Fruit fly (Drosophila melanogaster) whole organism, embryonic: ENCODE results near the gene Jhbp2.

Experiments
- Ada2b ChIP-seq: fragments of 200-800 bp; sonication (Bioruptor generic); IDR thresholded peaks from 2 replicates; pipeline ENCODE4 v1.3.6; 2022; ENCODE audit warnings: missing biosample characterization, missing genetic modification characterization
- Asciz ChIP-seq: fragments of 200-800 bp; sonication (Bioruptor generic); optimal IDR thresholded peaks from 2 replicates; lab custom pipeline; 2017; ENCODE audit warnings: missing biosample characterization, mild to moderate bottlenecking, missing genetic modification characterization, missing genetic modification reagents
- Blimp-1 ChIP-seq: fragments of 200-800 bp; sonication (Bioruptor generic); optimal IDR thresholded peaks from 3 replicates; lab custom pipeline; 2018; ENCODE audit warnings: missing biosample characterization, missing genetic modification characterization, mild to moderate bottlenecking, moderate library complexity, missing genetic modification reagents
- CG10209 ChIP-seq: fragments of 200-800 bp; sonication (Bioruptor generic); optimal IDR thresholded peaks from 3 replicates; lab custom pipeline; 2017; ENCODE audit warnings: missing biosample characterization, mild to moderate bottlenecking, missing genetic modification characterization, missing genetic modification reagents
- CG10267 ChIP-seq: fragments of 200-800 bp; sonication (Bioruptor generic); optimal IDR thresholded peaks from 2 replicates; lab custom pipeline; 2018; ENCODE audit warnings: missing biosample characterization, mild to moderate bottlenecking, missing genetic modification characterization, moderate library complexity
- CG11398 ChIP-seq: fragments of 200-800 bp; sonication (Bioruptor generic); optimal IDR thresholded peaks from 2 replicates; lab custom pipeline; 2016; ENCODE audit warnings: missing biosample characterization, missing genetic modification characterization
- CG12071 ChIP-seq: fragments of 200-800 bp; sonication (Bioruptor generic); optimal IDR thresholded peaks from 3 replicates; lab custom pipeline; 2018; ENCODE audit warnings: missing biosample characterization, mild to moderate bottlenecking, missing genetic modification characterization
- CG14050 ChIP-seq: fragments of 200-800 bp; sonication (Bioruptor generic); IDR thresholded peaks from 3 replicates; pipeline ENCODE4 v1.3.6; 2022; ENCODE audit warnings: missing biosample characterization, missing genetic modification characterization
- CG1603 ChIP-seq: fragments of 200-800 bp; sonication (Bioruptor generic); optimal IDR thresholded peaks from 2 replicates; lab custom pipeline; 2019; ENCODE audit warnings: missing biosample characterization, mild to moderate bottlenecking, missing genetic modification characterization, moderate library complexity
- CG17612 ChIP-seq: fragments of 200-800 bp; sonication (Bioruptor generic); IDR thresholded peaks from 2 replicates; pipeline ENCODE4 v1.3.6; 2022; ENCODE audit warnings: missing biosample characterization, missing genetic modification characterization
- CG17829 ChIP-seq: fragments of 200-800 bp; optimal IDR thresholded peaks from 2 replicates; lab custom pipeline; 2019; ENCODE audit warnings: missing biosample characterization, mild to moderate bottlenecking, missing genetic modification characterization, moderate library complexity
- CG18011 ChIP-seq: fragments of 200-800 bp; sonication (Bioruptor generic); optimal IDR thresholded peaks from 2 replicates; lab custom pipeline; 2017; ENCODE audit warnings: missing biosample characterization, missing genetic modification characterization, mild to moderate bottlenecking, moderate library complexity, missing genotype
- CG18262 ChIP-seq: fragments of 200-800 bp; optimal IDR thresholded peaks from 3 replicates; lab custom pipeline; 2019; ENCODE audit warnings: missing biosample characterization, mild to moderate bottlenecking, missing genetic modification characterization, moderate library complexity
- CG31388 ChIP-seq: fragments of 200-800 bp; sonication (Bioruptor generic); optimal IDR thresholded peaks from 2 replicates; lab custom pipeline; 2016; ENCODE audit warnings: missing biosample characterization, missing genetic modification characterization
- CG3163 ChIP-seq: fragments of 200-800 bp; sonication (Bioruptor generic); optimal IDR thresholded peaks from 3 replicates; lab custom pipeline; 2016; ENCODE audit warnings: missing biosample characterization, missing genetic modification characterization
- CG34376 ChIP-seq: fragments of 200-800 bp; sonication (Bioruptor generic); optimal IDR thresholded peaks from 2 replicates; lab custom pipeline; 2018; ENCODE audit warnings: missing biosample characterization, mild to moderate bottlenecking, missing genetic modification characterization
- CG3995 ChIP-seq: fragments of 200-800 bp; sonication (Bioruptor generic); optimal IDR thresholded peaks from 3 replicates; lab custom pipeline; 2016; ENCODE audit warnings: missing biosample characterization, missing genetic modification characterization
- CG4360 ChIP-seq: fragments of 200-800 bp; sonication (Bioruptor generic); IDR thresholded peaks from 2 replicates; pipeline ENCODE4 v1.3.6; 2022; ENCODE audit warnings: missing biosample characterization, missing genetic modification characterization
- CG4707 ChIP-seq: fragments of 200-800 bp; sonication (Bioruptor generic); optimal IDR thresholded peaks from 2 replicates; lab custom pipeline; 2018; ENCODE audit warnings: missing biosample characterization, mild to moderate bottlenecking, missing genetic modification characterization, moderate library complexity
- CG6813 ChIP-seq: fragments of 200-800 bp; sonication (Bioruptor generic); optimal IDR thresholded peaks from 2 replicates; lab custom pipeline; 2017; ENCODE audit warnings: missing biosample characterization, missing genetic modification characterization, mild to moderate bottlenecking, moderate library complexity, missing genetic modification reagents
- CG7556 ChIP-seq: fragments of 200-800 bp; sonication (Bioruptor generic); optimal IDR thresholded peaks from 2 replicates; lab custom pipeline; 2017; ENCODE audit warnings: missing biosample characterization, mild to moderate bottlenecking, missing genetic modification characterization
- CG7839 ChIP-seq: fragments of 200-800 bp; sonication (Bioruptor generic); optimal IDR thresholded peaks from 3 replicates; lab custom pipeline; 2018; ENCODE audit warnings: missing biosample characterization, mild to moderate bottlenecking, missing genetic modification characterization, moderate library complexity
- CG9932 ChIP-seq: fragments of 200-800 bp; sonication (Bioruptor generic); IDR thresholded peaks from 2 replicates; pipeline ENCODE4 v1.3.6; 2022; ENCODE audit warnings: missing biosample characterization, missing genetic modification characterization
- D ChIP-seq, 2 experiments: fragments of 200-800 bp in 1 of 2; fragments of >200 bp in 1 of 2; sonication (Bioruptor generic) in 1 of 2; optimal IDR thresholded peaks; 2 replicates in 1 of 2; 3 replicates in 1 of 2; lab custom pipeline; 2017; ENCODE audit warnings: mild to moderate bottlenecking in 1 of 2, missing biosample characterization in 1 of 2, missing genetic modification characterization in 1 of 2, missing genetic modification reagents in 1 of 2
- Dbx ChIP-seq: fragments of 200-800 bp; sonication (Bioruptor generic); IDR thresholded peaks from 3 replicates; pipeline ENCODE4 v1.3.6; 2022; ENCODE audit warnings: missing biosample characterization, missing genetic modification characterization
- Fer1 ChIP-seq: fragments of 200-800 bp; sonication (Bioruptor generic); optimal IDR thresholded peaks from 2 replicates; lab custom pipeline; 2017; ENCODE audit warnings: missing biosample characterization, mild to moderate bottlenecking, missing genetic modification characterization
- Gsc ChIP-seq: fragments of 200-800 bp; sonication (Bioruptor generic); IDR thresholded peaks from 2 replicates; pipeline ENCODE4 v1.3.6; 2022; ENCODE audit warnings: missing biosample characterization, missing genetic modification characterization
- Hand ChIP-seq: fragments of 200-800 bp; sonication (Bioruptor generic); optimal IDR thresholded peaks from 2 replicates; lab custom pipeline; 2017; ENCODE audit warnings: mild to moderate bottlenecking, missing biosample characterization, missing genetic modification reagents, missing genetic modification characterization
- Hr51 ChIP-seq, 2 experiments: fragments of 200-800 bp; sonication (Bioruptor generic); optimal IDR thresholded peaks; 2 replicates in 1 of 2; 3 replicates in 1 of 2; lab custom pipeline; 2016 to 2018; ENCODE audit warnings: missing biosample characterization in 2 of 2, missing genetic modification characterization in 2 of 2, mild to moderate bottlenecking in 1 of 2, moderate library complexity in 1 of 2
- MBD-R2 ChIP-seq: fragments of 200-800 bp; sonication (Bioruptor generic); IDR thresholded peaks from 2 replicates; pipeline ENCODE4 v1.3.6; 2022; ENCODE audit warnings: missing biosample characterization, missing genetic modification characterization
- Mrtf ChIP-seq: fragments of 200-800 bp; sonication (Bioruptor generic); IDR thresholded peaks from 3 replicates; pipeline ENCODE4 v1.3.6; 2022; ENCODE audit warnings: missing biosample characterization, missing genetic modification characterization
- Myb ChIP-seq: fragments of 200-800 bp; sonication (Bioruptor generic); optimal IDR thresholded peaks from 2 replicates; lab custom pipeline; 2016; ENCODE audit warnings: missing biosample characterization, missing genetic modification characterization
- Pdp1 ChIP-seq, 2 experiments: fragments of 200-800 bp; sonication (Bioruptor generic); optimal IDR thresholded peaks; 3 replicates each; lab custom pipeline; 2016; ENCODE audit warnings: missing biosample characterization in 2 of 2, missing genetic modification characterization in 2 of 2, mild to moderate bottlenecking in 1 of 2, moderate library complexity in 1 of 2
- Ptx1 ChIP-seq: fragments of 200-800 bp; sonication (Bioruptor generic); IDR thresholded peaks from 2 replicates; pipeline ENCODE4 v1.3.6; 2022; ENCODE audit warnings: missing biosample characterization, missing genetic modification characterization
- ac ChIP-seq: fragments of 200-800 bp; sonication (Bioruptor generic); optimal IDR thresholded peaks from 3 replicates; lab custom pipeline; 2017; ENCODE audit warnings: missing biosample characterization, mild to moderate bottlenecking, missing genetic modification characterization
- gem ChIP-seq: fragments of 200-800 bp; sonication (Bioruptor generic); optimal IDR thresholded peaks from 2 replicates; lab custom pipeline; 2019; ENCODE audit warnings: missing biosample characterization, mild to moderate bottlenecking, missing genetic modification characterization, moderate library complexity
- grn ChIP-seq: fragments of 200-800 bp; sonication (Bioruptor generic); optimal IDR thresholded peaks from 3 replicates; lab custom pipeline; 2017; ENCODE audit warnings: missing biosample characterization, missing genetic modification characterization
- gsb ChIP-seq: fragments of 200-800 bp; sonication (Bioruptor generic); IDR thresholded peaks from 2 replicates; pipeline ENCODE4 v1.3.6; 2022; ENCODE audit warnings: missing biosample characterization, missing genetic modification characterization
- knrl ChIP-seq: fragments of 200-800 bp; sonication (Bioruptor generic); IDR thresholded peaks from 3 replicates; pipeline ENCODE4 v1.3.6; 2022; ENCODE audit warnings: missing biosample characterization, missing genetic modification characterization; ENCODE audit not compliant: partially characterized antibody
- maf-S ChIP-seq: fragments of 200-800 bp; sonication (Bioruptor generic); optimal IDR thresholded peaks from 2 replicates; lab custom pipeline; 2016; ENCODE audit warnings: missing biosample characterization, missing genetic modification characterization
- oc ChIP-seq: fragments of 200-800 bp; sonication (Bioruptor generic); optimal IDR thresholded peaks from 2 replicates; lab custom pipeline; 2018; ENCODE audit warnings: missing biosample characterization, mild to moderate bottlenecking, missing genetic modification characterization, moderate library complexity
- ranshi ChIP-seq: fragments of 200-800 bp; sonication (Bioruptor generic); IDR thresholded peaks from 2 replicates; pipeline ENCODE4 v1.3.6; 2022; ENCODE audit warnings: missing biosample characterization, missing genetic modification characterization
- seq ChIP-seq: fragments of 200-800 bp; sonication (Bioruptor generic); IDR thresholded peaks from 2 replicates; pipeline ENCODE4 v1.3.6; 2022; ENCODE audit warnings: missing biosample characterization, missing genetic modification characterization
- sisA ChIP-seq: fragments of 200-800 bp; sonication (Bioruptor generic); IDR thresholded peaks from 2 replicates; pipeline ENCODE4 v1.3.6; 2022; ENCODE audit warnings: missing biosample characterization, missing genetic modification characterization
- slou ChIP-seq: fragments of 200-800 bp; sonication (Bioruptor generic); optimal IDR thresholded peaks from 3 replicates; lab custom pipeline; 2016; ENCODE audit warnings: missing biosample characterization, missing genetic modification characterization
- ssp ChIP-seq: fragments of 200-800 bp; sonication (Bioruptor generic); IDR thresholded peaks from 2 replicates; pipeline ENCODE4 v1.3.6; 2022; ENCODE audit warnings: missing biosample characterization, missing genetic modification characterization
- tgo ChIP-seq: fragments of 200-800 bp; sonication (Bioruptor generic); IDR thresholded peaks from 3 replicates; pipeline ENCODE4 v1.3.6; 2022; ENCODE audit warnings: missing biosample characterization, missing genetic modification characterization
- trem ChIP-seq: fragments of 200-800 bp; optimal IDR thresholded peaks from 3 replicates; lab custom pipeline; 2019; ENCODE audit warnings: missing biosample characterization, mild to moderate bottlenecking, missing genetic modification characterization, moderate library complexity
- zen2 ChIP-seq: fragments of 200-800 bp; sonication (Bioruptor generic); IDR thresholded peaks from 3 replicates; pipeline ENCODE4 v1.3.6; 2022; ENCODE audit warnings: missing biosample characterization, missing genetic modification characterization; ENCODE audit not compliant: partially characterized antibody

The Jhbp2 gene

dm6 chr3R:4912130-4912549 is 49.0 kb downstream of the Jhbp2 start (continued):
- TF ChIP-seq knrl (no peak), CG31388 (GFP tag; lab: Kevin White, UChicago) (no peak), trem (tag; lab: Kevin White, UChicago) (no peak), seq (GFP tag; lab: Robert Waterston, UW) (peak; percentile 37; the same call in 1 of the 2 replicates), Blimp-1 (GFP tag; lab: Kevin White, UChicago) (peak; percentile 33), CG14050 (GFP tag; lab: Robert Waterston, UW) (peak; percentile 30; the same call in 1 of the 3 replicates), Hand (GFP tag; lab: Kevin White, UChicago) (peak; percentile 65), CG9932 (GFP tag; lab: Robert Waterston, UW) (peak; percentile 81), CG17612 (GFP tag; lab: Robert Waterston, UW) (0 out of 2 replicates have a peak, but pooled peaks have one; percentile 29), CG12071 (GFP tag; lab: Kevin White, UChicago) (peak; percentile 72), CG6813 (peak; percentile 45), CG3995 (GFP tag; lab: Kevin White, UChicago) (peak; percentile 25), CG10267 (tag; lab: Kevin White, UChicago) (peak; percentile 28), D (optimal IDR thresholded peaks at IDR 0.05; lab: Kevin White, UChicago) (no peak), D (GFP tag; optimal IDR thresholded peaks at IDR 0.05; lab: Kevin White, UChicago) (peak; percentile 39), gem (peak; percentile 72), CG17829 (peak; percentile 49), Gsc (peak; percentile 31; the same call in 1 of the 2 replicates), tgo (GFP tag; lab: Robert Waterston, UW) (peak; percentile 46), CG7556 (peak; percentile 50), Ada2b (GFP tag; lab: Robert Waterston, UW) (peak; percentile 71), Mrtf (GFP tag; lab: Robert Waterston, UW) (peak; percentile 62; the same call in 1 of the 3 replicates), gsb (GFP tag; lab: Robert Waterston, UW) (0 out of 2 replicates have a peak, but pooled peaks have one; percentile 43), CG11398 (GFP tag; lab: Kevin White, UChicago) (no peak), ac (no peak), CG3163 (peak; percentile 51), CG34376 (GFP tag; lab: Kevin White, UChicago) (peak; percentile 89), Fer1 (GFP tag; lab: Kevin White, UChicago) (peak; percentile 80), Asciz (GFP tag; lab: Kevin White, UChicago) (peak; percentile 5), CG7839 (tag; lab: Kevin White, UChicago) (peak; percentile 69), ssp (no peak), Hr51 (GFP tag; optimal IDR thresholded peaks at IDR 0.05; lab: Kevin White, UChicago) (peak; percentile 28 to 70), CG1603 (tag; lab: Kevin White, UChicago) (peak; percentile 80), Myb (GFP tag; lab: Kevin White, UChicago) (peak; percentile 30), maf-S (GFP tag; lab: Kevin White, UChicago) (peak; percentile 39), Pdp1 (GFP tag; optimal IDR thresholded peaks at IDR 0.05; lab: Kevin White, UChicago) (peak; percentile 66 to 87), grn (GFP tag; lab: Kevin White, UChicago) (peak; percentile 88), CG4360 (peak; percentile 54), oc (tag; lab: Kevin White, UChicago) (no peak), Dbx (peak; percentile 79), CG18011 (GFP tag; lab: Kevin White, UChicago) (peak; percentile 35), slou (GFP tag; lab: Kevin White, UChicago) (peak; percentile 0), MBD-R2 (GFP tag; lab: Robert Waterston, UW) (peak; percentile 53; the same call in 1 of the 2 replicates), CG4707 (GFP tag; lab: Kevin White, UChicago) (no peak), sisA (GFP tag; lab: Robert Waterston, UW) (peak; percentile 61), Ptx1 (GFP tag; lab: Robert Waterston, UW) (peak; percentile 79), ranshi (0 out of 2 replicates have a peak, but pooled peaks have one; percentile 41), CG18262 (tag; lab: Kevin White, UChicago) (peak; percentile 54), CG10209 (GFP tag; lab: Kevin White, UChicago) (peak; percentile 31), zen2 (GFP tag; lab: Robert Waterston, UW) (no peak)
